Fruit fly (Drosophila melanogaster) whole organism, embryonic: ENCODE data around the gene CG15922.

Source experiments
- CG11093 ChIP-seq: fragments of 200-800 bp; sonication (Bioruptor generic); IDR thresholded peaks from 3 replicates; pipeline ENCODE4 v1.3.6; 2022; ENCODE audit warnings: missing biosample characterization, missing genetic modification characterization
- CG11456 ChIP-seq: fragments of 200-800 bp; sonication (Bioruptor generic); IDR thresholded peaks from 3 replicates; pipeline ENCODE4 v1.3.6; 2022; ENCODE audit warnings: missing biosample characterization, missing genetic modification characterization
- CG12659 ChIP-seq: fragments of 200-800 bp; sonication (Bioruptor generic); optimal IDR thresholded peaks from 3 replicates; lab custom pipeline; 2017; ENCODE audit warnings: mild to moderate bottlenecking, missing biosample characterization, missing genetic modification reagents, missing genetic modification characterization
- CG13624 ChIP-seq: fragments of 200-800 bp; sonication (Bioruptor generic); optimal IDR thresholded peaks from 2 replicates; lab custom pipeline; 2016; ENCODE audit warnings: missing biosample characterization, missing genetic modification characterization
- CG13775 ChIP-seq: fragments of 200-800 bp; sonication (Bioruptor generic); optimal IDR thresholded peaks from 3 replicates; lab custom pipeline; 2017; ENCODE audit warnings: missing biosample characterization, mild to moderate bottlenecking, missing genetic modification characterization
- CG13894 ChIP-seq: fragments of 200-800 bp; sonication (Bioruptor generic); optimal IDR thresholded peaks from 3 replicates; lab custom pipeline; 2018; ENCODE audit warnings: missing biosample characterization, mild to moderate bottlenecking, missing genetic modification characterization, moderate library complexity
- CG14441 ChIP-seq: fragments of 200-800 bp; sonication (Bioruptor generic); IDR thresholded peaks from 2 replicates; pipeline ENCODE4 v1.3.6; 2022; ENCODE audit warnings: missing biosample characterization, missing genetic modification characterization
- CG1529 ChIP-seq: fragments of 200-800 bp; sonication (Bioruptor generic); optimal IDR thresholded peaks from 3 replicates; lab custom pipeline; 2018; ENCODE audit warnings: missing biosample characterization, missing genetic modification characterization
- CG16863 ChIP-seq: fragments of 200-800 bp; sonication (Bioruptor generic); optimal IDR thresholded peaks from 3 replicates; lab custom pipeline; 2016; ENCODE audit warnings: missing biosample characterization, missing genetic modification characterization
- CG17829 ChIP-seq: fragments of 200-800 bp; optimal IDR thresholded peaks from 2 replicates; lab custom pipeline; 2019; ENCODE audit warnings: missing biosample characterization, mild to moderate bottlenecking, missing genetic modification characterization, moderate library complexity
- CG18764 ChIP-seq: fragments of 200-800 bp; sonication (Bioruptor generic); optimal IDR thresholded peaks from 3 replicates; lab custom pipeline; 2016; ENCODE audit warnings: missing biosample characterization, missing genetic modification characterization
- CG2199 ChIP-seq: fragments of 200-800 bp; sonication (Bioruptor generic); IDR thresholded peaks from 3 replicates; pipeline ENCODE4 v1.3.6; 2022; ENCODE audit warnings: missing biosample characterization, missing genetic modification characterization
- CG2678 ChIP-seq: fragments of 200-800 bp; sonication (Bioruptor generic); optimal IDR thresholded peaks from 3 replicates; lab custom pipeline; 2019; ENCODE audit warnings: missing biosample characterization, mild to moderate bottlenecking, missing genetic modification characterization, moderate library complexity
- CG3163 ChIP-seq: fragments of 200-800 bp; sonication (Bioruptor generic); optimal IDR thresholded peaks from 3 replicates; lab custom pipeline; 2016; ENCODE audit warnings: missing biosample characterization, missing genetic modification characterization
- CG32532 ChIP-seq: fragments of 200-800 bp; sonication (Bioruptor generic); IDR thresholded peaks from 2 replicates; pipeline ENCODE4 v1.3.6; 2022; ENCODE audit warnings: missing biosample characterization, missing genetic modification characterization
- CG6791 ChIP-seq: fragments of 200-800 bp; sonication (Bioruptor generic); IDR thresholded peaks from 3 replicates; pipeline ENCODE4 v1.3.6; 2022; ENCODE audit warnings: missing biosample characterization, missing genetic modification characterization; ENCODE audit not compliant: partially characterized antibody
- CG7372 ChIP-seq: fragments of 200-800 bp; sonication (Bioruptor generic); IDR thresholded peaks from 2 replicates; pipeline ENCODE4 v1.3.6; 2022; ENCODE audit warnings: missing biosample characterization, missing genetic modification characterization
- CG7928 ChIP-seq: fragments of 200-800 bp; sonication (Bioruptor generic); optimal IDR thresholded peaks from 2 replicates; lab custom pipeline; 2017; ENCODE audit warnings: missing biosample characterization, mild to moderate bottlenecking, missing genetic modification characterization
- CG7987 ChIP-seq: fragments of 200-800 bp; sonication (Bioruptor generic); optimal IDR thresholded peaks from 2 replicates; lab custom pipeline; 2018; ENCODE audit warnings: missing biosample characterization, mild to moderate bottlenecking, missing genetic modification characterization, moderate library complexity
- CG9215 ChIP-seq: fragments of 200-800 bp; sonication (Bioruptor generic); IDR thresholded peaks from 2 replicates; pipeline ENCODE4 v1.3.6; 2022; ENCODE audit warnings: missing biosample characterization, missing genetic modification characterization
- CG9727 ChIP-seq: fragments of 200-800 bp; sonication (Bioruptor generic); optimal IDR thresholded peaks from 3 replicates; lab custom pipeline; 2017; ENCODE audit warnings: missing biosample characterization, mild to moderate bottlenecking, missing genetic modification characterization
- CTCF ChIP-seq: fragments of 200-800 bp; sonication (Bioruptor generic); optimal IDR thresholded peaks from 2 replicates; lab custom pipeline; 2017; ENCODE audit warnings: missing biosample characterization, mild to moderate bottlenecking, missing genetic modification characterization, moderate library complexity
- CkIIα-i1 ChIP-seq: fragments of 200-800 bp; sonication (Bioruptor generic); IDR thresholded peaks from 2 replicates; pipeline ENCODE4 v1.3.6; 2022; ENCODE audit warnings: missing biosample characterization, missing genetic modification characterization
- E2f1 ChIP-seq: fragments of 200-800 bp; sonication (Bioruptor generic); IDR thresholded peaks from 2 replicates; pipeline ENCODE4 v1.3.6; 2022; ENCODE audit warnings: missing biosample characterization, missing genetic modification characterization
- H2.0 ChIP-seq: fragments of 200-800 bp; sonication (Bioruptor generic); IDR thresholded peaks from 2 replicates; pipeline ENCODE4 v1.3.6; 2022; ENCODE audit warnings: missing biosample characterization, missing genetic modification characterization
- HLHmδ ChIP-seq: fragments of 200-800 bp; sonication (Bioruptor generic); optimal IDR thresholded peaks from 2 replicates; lab custom pipeline; 2018; ENCODE audit warnings: missing biosample characterization, mild to moderate bottlenecking, missing genetic modification characterization, moderate library complexity
- Meics ChIP-seq: fragments of 200-800 bp; sonication (Bioruptor generic); optimal IDR thresholded peaks from 2 replicates; lab custom pipeline; 2017; ENCODE audit warnings: missing biosample characterization, mild to moderate bottlenecking, missing genetic modification characterization
- NC2β ChIP-seq: fragments of 200-800 bp; sonication (Bioruptor generic); optimal IDR thresholded peaks from 2 replicates; lab custom pipeline; 2016; ENCODE audit warnings: missing biosample characterization, missing genetic modification characterization
- Nf-YA ChIP-seq: fragments of 200-800 bp; sonication (Bioruptor generic); IDR thresholded peaks from 2 replicates; pipeline ENCODE4 v1.3.6; 2022; ENCODE audit warnings: missing biosample characterization, missing genetic modification characterization
- Opbp ChIP-seq: fragments of 200-800 bp; sonication (Bioruptor generic); IDR thresholded peaks from 3 replicates; pipeline ENCODE4 v1.3.6; 2022; ENCODE audit warnings: missing biosample characterization, missing genetic modification characterization; ENCODE audit not compliant: partially characterized antibody
- Six4 ChIP-seq: fragments of 200-800 bp; sonication (Bioruptor generic); optimal IDR thresholded peaks from 2 replicates; lab custom pipeline; 2016; ENCODE audit warnings: missing biosample characterization, missing genetic modification characterization
- YL-1 ChIP-seq: fragments of 200-800 bp; sonication (Bioruptor generic); optimal IDR thresholded peaks from 3 replicates; lab custom pipeline; 2017; ENCODE audit warnings: missing biosample characterization, mild to moderate bottlenecking, missing genetic modification characterization
- bab2 ChIP-seq: fragments of 200-800 bp; sonication (Bioruptor generic); optimal IDR thresholded peaks from 2 replicates; lab custom pipeline; 2016; ENCODE audit warnings: missing biosample characterization, missing genetic modification characterization
- dmrt11E ChIP-seq: fragments of 200-800 bp; sonication (Bioruptor generic); optimal IDR thresholded peaks from 3 replicates; lab custom pipeline; 2018; ENCODE audit warnings: missing biosample characterization, mild to moderate bottlenecking, missing genetic modification characterization, moderate library complexity
- eyg ChIP-seq: fragments of 200-800 bp; sonication (Bioruptor generic); optimal IDR thresholded peaks from 3 replicates; lab custom pipeline; 2016; ENCODE audit warnings: missing biosample characterization, missing genetic modification characterization
- fd96Cb ChIP-seq: fragments of 200-800 bp; sonication (Bioruptor generic); optimal IDR thresholded peaks from 2 replicates; lab custom pipeline; 2018; ENCODE audit warnings: missing biosample characterization, mild to moderate bottlenecking, missing genetic modification characterization, moderate library complexity
- ftz-f1 ChIP-seq: fragments of 200-800 bp; sonication (Bioruptor generic); optimal IDR thresholded peaks from 2 replicates; lab custom pipeline; 2016; ENCODE audit warnings: missing biosample characterization, missing genetic modification characterization
- her ChIP-seq: fragments of 200-800 bp; sonication (Bioruptor generic); optimal IDR thresholded peaks from 2 replicates; lab custom pipeline; 2016; ENCODE audit warnings: missing biosample characterization, missing genetic modification characterization
- hth ChIP-seq: fragments of >200 bp; optimal IDR thresholded peaks from 2 replicates; lab custom pipeline; 2017; ENCODE audit warnings: inconsistent platforms
- ind ChIP-seq: fragments of 200-800 bp; sonication (Bioruptor generic); optimal IDR thresholded peaks from 3 replicates; lab custom pipeline; 2016; ENCODE audit warnings: missing biosample characterization, missing genetic modification characterization
- kay ChIP-seq: fragments of 200-800 bp; sonication (Bioruptor generic); optimal IDR thresholded peaks from 2 replicates; lab custom pipeline; 2016; ENCODE audit warnings: missing biosample characterization, missing genetic modification characterization
- ken ChIP-seq: fragments of 200-800 bp; sonication (Bioruptor generic); IDR thresholded peaks from 3 replicates; pipeline ENCODE4 v1.3.6; 2022; ENCODE audit warnings: missing biosample characterization, missing genetic modification characterization
- nerfin-2 ChIP-seq: fragments of 200-800 bp; sonication (Bioruptor generic); IDR thresholded peaks from 2 replicates; pipeline ENCODE4 v1.3.6; 2022; ENCODE audit warnings: missing biosample characterization, missing genetic modification characterization; ENCODE audit not compliant: partially characterized antibody
- odd ChIP-seq: fragments of 200-800 bp; sonication (Bioruptor generic); optimal IDR thresholded peaks from 2 replicates; lab custom pipeline; 2017; ENCODE audit warnings: missing biosample characterization, mild to moderate bottlenecking, missing genetic modification characterization
- pan ChIP-seq, 4 experiments: fragments of >200 bp in 3 of 4; fragments of 200-800 bp in 1 of 4; sonication (Bioruptor generic) in 1 of 4; optimal IDR thresholded peaks in 3 of 4; IDR thresholded peaks in 1 of 4; 2 replicates each; pipeline versions ENCODE4 v1.3.6 to Lab custom; 2017 to 2022; ENCODE audit warnings: missing biosample characterization in 2 of 4, missing genetic modification characterization in 2 of 4, mixed read lengths in 1 of 4
- psq ChIP-seq: fragments of 200-800 bp; sonication (Bioruptor generic); optimal IDR thresholded peaks from 2 replicates; lab custom pipeline; 2017; ENCODE audit warnings: missing biosample characterization, missing genetic modification characterization
- sens-2 ChIP-seq: fragments of 200-800 bp; sonication (Bioruptor generic); IDR thresholded peaks from 2 replicates; pipeline ENCODE4 v1.3.6; 2022; ENCODE audit warnings: missing biosample characterization, missing genetic modification characterization
- shn ChIP-seq: fragments of 200-800 bp; sonication (Bioruptor generic); optimal IDR thresholded peaks from 3 replicates; lab custom pipeline; 2016; ENCODE audit warnings: missing biosample characterization, missing genetic modification characterization
- sqz ChIP-seq: fragments of 200-800 bp; sonication (Bioruptor generic); optimal IDR thresholded peaks from 3 replicates; lab custom pipeline; 2018; ENCODE audit warnings: missing biosample characterization, mild to moderate bottlenecking, missing genetic modification characterization
- ttk ChIP-seq: fragments of 200-800 bp; sonication (Bioruptor generic); IDR thresholded peaks from 2 replicates; pipeline ENCODE4 v2.1.2; 2022; ENCODE audit warnings: missing biosample characterization, missing genetic modification characterization
- zf30C ChIP-seq: fragments of 200-800 bp; sonication (Bioruptor generic); optimal IDR thresholded peaks from 3 replicates; lab custom pipeline; 2018; ENCODE audit warnings: missing biosample characterization, mild to moderate bottlenecking, missing genetic modification characterization
- zfh2 ChIP-seq: fragments of 200-800 bp; sonication (Bioruptor generic); optimal IDR thresholded peaks from 2 replicates; lab custom pipeline; 2016; ENCODE audit warnings: missing biosample characterization, missing genetic modification characterization

CG15922 gene

DNA sequence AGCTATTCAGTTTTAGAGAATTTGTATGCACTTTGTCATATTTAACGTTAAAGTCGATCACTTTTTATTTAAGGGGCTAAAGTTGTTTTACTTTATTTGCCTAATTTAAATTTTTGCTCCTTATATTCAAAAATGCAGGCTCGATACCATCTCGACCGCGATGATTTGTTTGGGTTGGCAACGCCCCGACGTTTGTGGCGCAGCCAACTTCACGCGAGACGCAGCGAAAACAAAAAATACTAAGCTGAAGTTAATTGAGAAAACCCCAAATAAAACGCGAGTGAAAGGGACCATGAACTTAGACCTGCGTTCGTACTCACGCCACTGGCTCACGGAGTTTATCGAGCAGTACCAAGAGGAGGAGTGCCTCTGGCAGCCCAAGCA, 2.0 kb downstream of the CG15922 start (continued):
- no peak for TF ChIP-seq NC2β (GFP tag; lab: Kevin White, UChicago)
- TF ChIP-seq CG13775 (GFP tag; lab: Kevin White, UChicago), result no peak
- TF ChIP-seq fd96Cb, result no peak
- TF ChIP-seq hth (lab: Kevin White, UChicago), result no peak
- TF ChIP-seq HLHmδ, result no peak
- peak; percentile 68 for TF ChIP-seq YL-1 (GFP tag; lab: Kevin White, UChicago)
- no peak for TF ChIP-seq CG7987 (GFP tag; lab: Kevin White, UChicago)
- no peak for TF ChIP-seq CG13894 (tag; lab: Kevin White, UChicago)
- TF ChIP-seq ind (GFP tag; lab: Kevin White, UChicago), result no peak
- TF ChIP-seq CTCF (GFP tag; lab: Kevin White, UChicago), result no peak
- peak; percentile 61 for TF ChIP-seq CG6791 (GFP tag; lab: Robert Waterston, UW)
- peak; percentile 24; the same call in 1 of the 2 replicates for TF ChIP-seq CG14441 (GFP tag; lab: Robert Waterston, UW)
- TF ChIP-seq nerfin-2 (GFP tag; lab: Robert Waterston, UW), result no peak
- no peak for TF ChIP-seq shn (GFP tag; lab: Kevin White, UChicago)
- TF ChIP-seq CG2199 (GFP tag; lab: Robert Waterston, UW), result no peak
- no peak for TF ChIP-seq her (GFP tag; lab: Kevin White, UChicago)
- TF ChIP-seq dmrt11E (tag; lab: Kevin White, UChicago), result no peak
- TF ChIP-seq CG9215 (GFP tag; lab: Robert Waterston, UW), result peak; percentile 100
- TF ChIP-seq CG9727 (GFP tag; lab: Kevin White, UChicago), result no peak
- TF ChIP-seq CG12659 (GFP tag; lab: Kevin White, UChicago), result no peak
- no peak for TF ChIP-seq zf30C (GFP tag; lab: Kevin White, UChicago)
- TF ChIP-seq CG3163 (GFP tag; lab: Kevin White, UChicago), result no peak
- no peak for TF ChIP-seq E2f1 (GFP tag; lab: Robert Waterston, UW)
- no peak for TF ChIP-seq CG17829 (tag; lab: Kevin White, UChicago)
- no peak for TF ChIP-seq CG13624
- TF ChIP-seq Meics, result peak; percentile 20
- TF ChIP-seq CG7372, result no peak
- TF ChIP-seq psq (GFP tag; lab: Kevin White, UChicago), result no peak
- TF ChIP-seq kay (GFP tag; lab: Kevin White, UChicago), result no peak
- TF ChIP-seq sens-2 (GFP tag; lab: Robert Waterston, UW), result no peak
- no peak for TF ChIP-seq CG2678 (tag; lab: Kevin White, UChicago)
- TF ChIP-seq CG32532 (GFP tag; lab: Robert Waterston, UW), result peak; percentile 10
- TF ChIP-seq pan (optimal IDR thresholded peaks at IDR 0.05; lab: Kevin White, UChicago), result no peak
- no peak for TF ChIP-seq pan (GFP tag; optimal IDR thresholded peaks at IDR 0.05 in 1 of 2, IDR thresholded peaks at IDR 0.05 in 1 of 2)
- TF ChIP-seq Opbp (GFP tag; lab: Robert Waterston, UW), result peak; percentile 100
- TF ChIP-seq CG11093 (GFP tag; lab: Robert Waterston, UW), result no peak; the same call in 2 of the 3 replicates
- TF ChIP-seq bab2 (GFP tag; lab: Kevin White, UChicago), result no peak
- 0 out of 2 replicates have a peak, but pooled peaks have one; percentile 16 for TF ChIP-seq Nf-YA (GFP tag; lab: Robert Waterston, UW)
- TF ChIP-seq CkIIα-i1 (GFP tag; lab: Robert Waterston, UW), result no peak
- no peak for TF ChIP-seq CG16863 (GFP tag; lab: Kevin White, UChicago)
- no peak for TF ChIP-seq odd
- peak; percentile 7 for TF ChIP-seq zfh2 (GFP tag; lab: Kevin White, UChicago)
- TF ChIP-seq CG18764 (GFP tag; lab: Kevin White, UChicago), result no peak
- TF ChIP-seq ttk, result no peak; the same call in 1 of the 2 replicates
- TF ChIP-seq CG1529 (GFP tag; lab: Kevin White, UChicago), result no peak
- TF ChIP-seq eyg (GFP tag; lab: Kevin White, UChicago), result no peak
- TF ChIP-seq ftz-f1 (GFP tag; lab: Kevin White, UChicago), result no peak
- TF ChIP-seq CG7928, result no peak
- peak; percentile 62; the same call in 2 of the 3 replicates for TF ChIP-seq CG11456 (GFP tag; lab: Robert Waterston, UW)
- TF ChIP-seq H2.0 (GFP tag; lab: Robert Waterston, UW), result peak; percentile 20; the same call in 1 of the 2 replicates
- no peak for TF ChIP-seq Six4 (GFP tag; lab: Kevin White, UChicago)
- TF ChIP-seq ken (GFP tag; lab: Robert Waterston, UW), result peak; percentile 58; the same call in 1 of the 3 replicates
- peak; percentile 23 for TF ChIP-seq sqz (GFP tag; lab: Kevin White, UChicago)
